Worm (Caenorhabditis elegans): ENCODE results near the gene clec-47.

- TF ChIP-seq mdl-1 (tag; optimal IDR thresholded peaks at IDR 0.05) (no peak), aly-2 (tag; optimal IDR thresholded peaks at IDR 0.05) (no peak), snpc-4 (tag; optimal IDR thresholded peaks at IDR 0.05) (no peak), fos-1 (tag; optimal IDR thresholded peaks at IDR 0.05) (no peak), ama-1 (optimal IDR thresholded peaks at IDR 0.05) (no peak), zag-1 (tag; optimal IDR thresholded peaks at IDR 0.05) (no peak), nhr-12 (tag; optimal IDR thresholded peaks at IDR 0.05) (no peak), jun-1 (tag; optimal IDR thresholded peaks at IDR 0.05) (no peak), nhr-77 (tag; optimal IDR thresholded peaks at IDR 0.05) (no peak), egl-27 (tag; optimal IDR thresholded peaks at IDR 0.05) (no peak), ztf-11 (tag; optimal IDR thresholded peaks at IDR 0.05) (no peak), ztf-4 (tag; optimal IDR thresholded peaks at IDR 0.05) (no peak), unc-62 (GFP tag; optimal IDR thresholded peaks at IDR 0.05) (no peak)
These were observed 48.1 kb downstream of the clec-47 start, which contains the start of gene srw-24 for ce11 chrV:15223668-15224067.
